Worm (Caenorhabditis elegans) whole organism, mixed stage, embryonic: ENCODE data around the gene srw-67.

Experiments
- blmp-1 ChIP-seq: fragments of 150-350 bp; optimal IDR thresholded peaks from 2 replicates; lab custom pipeline; 2014; ENCODE audit warnings: missing biosample characterization, missing genetic modification characterization
- ces-1 ChIP-seq: fragments of 150-350 bp; optimal IDR thresholded peaks from 2 replicates; lab custom pipeline; 2014; ENCODE audit warnings: missing biosample characterization, missing genetic modification reagents, missing genetic modification characterization
- hlh-1 ChIP-seq: fragments of 150-350 bp; optimal IDR thresholded peaks from 2 replicates; lab custom pipeline; 2014; ENCODE audit warnings: missing biosample characterization, missing genetic modification reagents, missing genetic modification characterization
- lin-13 ChIP-seq: fragments of 150-350 bp; optimal IDR thresholded peaks from 2 replicates; lab custom pipeline; 2014; ENCODE audit warnings: missing biosample characterization, missing genetic modification characterization
- mls-2 ChIP-seq: sonication (generic microtip); optimal IDR thresholded peaks from 2 replicates; lab custom pipeline; 2016; ENCODE audit warnings: mild to moderate bottlenecking, missing genetic modification characterization, moderate library complexity, missing compliant biosample characterization
- nhr-12 ChIP-seq: fragments of 150-350 bp; optimal IDR thresholded peaks from 2 replicates; lab custom pipeline; 2014; ENCODE audit warnings: missing biosample characterization, missing genetic modification characterization
- nhr-237 ChIP-seq: fragments of 150-350 bp; optimal IDR thresholded peaks from 2 replicates; lab custom pipeline; 2014; ENCODE audit warnings: missing biosample characterization, missing genetic modification characterization
- nhr-28 ChIP-seq: fragments of 150-350 bp; optimal IDR thresholded peaks from 2 replicates; lab custom pipeline; 2014; ENCODE audit warnings: missing biosample characterization, missing genetic modification characterization
- tbx-8 ChIP-seq: fragments of 200-800 bp; sonication (Bioruptor generic); optimal IDR thresholded peaks from 2 replicates; lab custom pipeline; 2018; ENCODE audit warnings: mild to moderate bottlenecking, missing genetic modification characterization, moderate library complexity, missing compliant biosample characterization
- zip-8 ChIP-seq: fragments of 150-350 bp; optimal IDR thresholded peaks from 2 replicates; lab custom pipeline; 2014; ENCODE audit warnings: missing biosample characterization, missing genetic modification characterization
- ztf-11 ChIP-seq: fragments of 150-350 bp; optimal IDR thresholded peaks from 2 replicates; lab custom pipeline; 2014; ENCODE audit warnings: missing biosample characterization, missing genetic modification characterization

DNA sequence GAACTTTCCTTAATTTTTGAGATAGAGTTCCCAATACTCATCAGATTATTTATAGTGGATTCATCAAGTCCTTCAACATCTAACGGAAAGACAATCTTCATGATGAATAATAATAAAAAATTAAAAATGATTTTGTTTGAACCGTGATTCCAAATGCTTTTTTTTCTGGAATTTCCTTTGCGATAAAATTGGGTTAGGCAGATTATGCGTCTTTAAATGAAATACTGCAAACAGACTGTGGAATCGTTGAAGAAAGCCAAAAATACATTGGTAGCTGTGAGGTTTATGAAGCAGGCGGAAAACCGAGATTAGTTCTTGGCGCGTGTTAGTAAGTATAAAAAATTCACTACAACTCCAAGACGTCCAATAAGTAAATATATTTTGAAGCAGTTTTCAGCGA lies 9.1 kb downstream of the srw-67 start, which contains the start of gene srw-68:
- no peak for TF ChIP-seq nhr-28 (tag; lab: Kevin White, UChicago)
- TF ChIP-seq ztf-11 (tag; lab: Kevin White, UChicago), result no peak
- no peak for TF ChIP-seq blmp-1 (tag; lab: Kevin White, UChicago)
- TF ChIP-seq tbx-8 (GFP tag; lab: Kevin White, UChicago), result no peak
- no peak for TF ChIP-seq mls-2 (tag; lab: Kevin White, UChicago)
- no peak for TF ChIP-seq ces-1
- no peak for TF ChIP-seq hlh-1 (tag; lab: Kevin White, UChicago)
- TF ChIP-seq zip-8 (tag; lab: Kevin White, UChicago), result no peak
- no peak for TF ChIP-seq nhr-237 (tag; lab: Kevin White, UChicago)
- TF ChIP-seq nhr-12, result no peak
- TF ChIP-seq lin-13 (tag; lab: Kevin White, UChicago), result no peak
